Worm (Caenorhabditis elegans) whole organism, late embryonic: ENCODE data around the gene slcf-1.

Experiments
- F13H6.1 ChIP-seq: sonication (generic microtip); optimal IDR thresholded peaks from 2 replicates; lab custom pipeline; 2016; ENCODE audit warnings: missing genetic modification characterization, missing compliant biosample characterization
- ceh-48 ChIP-seq: sonication (generic microtip); optimal IDR thresholded peaks from 2 replicates; lab custom pipeline; 2016; ENCODE audit warnings: missing genetic modification characterization, inconsistent platforms, missing compliant biosample characterization
- elt-2 ChIP-seq: sonication (generic microtip); optimal IDR thresholded peaks from 2 replicates; lab custom pipeline; 2016; ENCODE audit warnings: missing genetic modification reagents, missing genetic modification characterization, missing compliant biosample characterization
- eyg-1 ChIP-seq: sonication (generic microtip); optimal IDR thresholded peaks from 2 replicates; lab custom pipeline; 2016; ENCODE audit warnings: missing genotype, missing genetic modification characterization, missing compliant biosample characterization
- fkh-10 ChIP-seq: fragments of 150-350 bp; optimal IDR thresholded peaks from 2 replicates; lab custom pipeline; 2014; ENCODE audit warnings: missing biosample characterization, missing genetic modification reagents, missing genetic modification characterization
- nfya-1 ChIP-seq: sonication (generic microtip); optimal IDR thresholded peaks from 2 replicates; lab custom pipeline; 2017; ENCODE audit warnings: missing genetic modification characterization, mild to moderate bottlenecking, missing compliant biosample characterization, antibody characterized with exemption, moderate library complexity
- nhr-11 ChIP-seq: fragments of 150-350 bp; optimal IDR thresholded peaks from 2 replicates; lab custom pipeline; 2014; ENCODE audit warnings: missing biosample characterization, missing genetic modification characterization
- pha-4 ChIP-seq: fragments of 150-350 bp; optimal IDR thresholded peaks from 2 replicates; lab custom pipeline; 2018; ENCODE audit warnings: missing biosample characterization, missing genetic modification reagents, missing genetic modification characterization
- pros-1 ChIP-seq: fragments of 150-350 bp; optimal IDR thresholded peaks from 2 replicates; lab custom pipeline; 2014; ENCODE audit warnings: missing biosample characterization, missing genetic modification reagents, missing genetic modification characterization
- sox-2 ChIP-seq: fragments of 200-800 bp; sonication (Bioruptor generic); IDR thresholded peaks from 2 replicates; pipeline ENCODE4 v1.3.6; 2022; ENCODE audit warnings: missing genetic modification reagents, missing genetic modification characterization, missing compliant biosample characterization
- tbx-7 ChIP-seq: sonication (generic microtip); optimal IDR thresholded peaks from 2 replicates; lab custom pipeline; 2016; ENCODE audit warnings: missing genotype, missing genetic modification characterization, missing compliant biosample characterization
- unc-86 ChIP-seq: sonication (generic microtip); optimal IDR thresholded peaks from 2 replicates; lab custom pipeline; 2016; ENCODE audit warnings: missing genetic modification characterization, missing compliant biosample characterization

- TF ChIP-seq pha-4 (no peak), F13H6.1 (tag; lab: Kevin White, UChicago) (no peak), ceh-48 (no peak), eyg-1 (no peak), nfya-1 (tag; lab: Kevin White, UChicago) (no peak), elt-2 (no peak), tbx-7 (no peak), unc-86 (no peak), pros-1 (tag; lab: Kevin White, UChicago) (no peak), sox-2 (GFP tag; lab: Robert Waterston, UW) (no peak), nhr-11 (tag; lab: Kevin White, UChicago) (no peak), fkh-10 (GFP tag; lab: Kevin White, UChicago) (no peak)
Measured at ce11 chrX:10514056-10514455, 15.0 kb upstream of the slcf-1 start.
